Fruit fly (Drosophila melanogaster): Measurements from ENCODE around the gene by.

Gene by

DNA sequence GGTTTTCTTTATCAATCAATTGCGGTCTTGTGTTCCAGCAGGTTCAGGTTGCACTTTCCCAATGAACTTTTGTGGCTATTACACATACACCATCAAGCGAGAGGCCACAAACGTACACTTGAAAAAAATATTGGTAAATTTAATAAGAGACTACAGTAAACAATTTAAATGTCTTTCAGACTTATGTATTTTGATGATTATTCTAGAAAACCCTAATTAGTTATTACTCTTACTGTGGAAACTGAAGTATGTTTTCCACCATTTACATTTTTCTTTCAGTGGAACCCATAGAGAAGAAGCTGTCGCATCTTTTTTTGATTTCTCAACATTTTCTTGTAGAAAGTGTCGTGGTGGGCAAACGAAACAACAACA, 1.3 kb upstream of the by start (continued):
- TF ChIP-seq CG10147 (GFP tag; optimal IDR thresholded peaks at IDR 0.05) (peak; percentile 83), CG3407 (GFP tag; optimal IDR thresholded peaks at IDR 0.05) (peak; percentile 89), CG15269 (tag; optimal IDR thresholded peaks at IDR 0.05) (peak; percentile 95), Trl (optimal IDR thresholded peaks at IDR 0.05) (no peak), Trl (GFP tag; optimal IDR thresholded peaks at IDR 0.05) (peak; percentile 88), CG17912 (GFP tag; optimal IDR thresholded peaks at IDR 0.05) (peak; percentile 58), CG3847 (GFP tag; IDR thresholded peaks at IDR 0.05) (no peak; the same call in 1 of the 2 replicates), Hey (tag; optimal IDR thresholded peaks at IDR 0.05) (no peak), eyg (GFP tag; optimal IDR thresholded peaks at IDR 0.05) (peak; percentile 91), CG33557 (GFP tag; optimal IDR thresholded peaks at IDR 0.05) (peak; percentile 64), CG11723 (GFP tag; optimal IDR thresholded peaks at IDR 0.05) (peak; percentile 89), ac (GFP tag; optimal IDR thresholded peaks at IDR 0.05) (peak; percentile 2), sc (optimal IDR thresholded peaks at IDR 0.05) (no peak), sc (GFP tag; optimal IDR thresholded peaks at IDR 0.05) (peak; percentile 92), insv (GFP tag; optimal IDR thresholded peaks at IDR 0.05) (no peak), C15 (GFP tag; IDR thresholded peaks at IDR 0.05) (peak; percentile 83; the same call in 2 of the 3 replicates), Ssrp (tag; optimal IDR thresholded peaks at IDR 0.05) (peak; percentile 95), cad (GFP tag; optimal IDR thresholded peaks at IDR 0.05) (no peak), stc (GFP tag; IDR thresholded peaks at IDR 0.05) (peak; percentile 93), chif (GFP tag; optimal IDR thresholded peaks at IDR 0.05) (peak; percentile 91 to 95), vnd (GFP tag; IDR thresholded peaks at IDR 0.05; ENCODE audit: partially characterized antibody) (no peak), Sin3A (optimal IDR thresholded peaks at IDR 0.05) (no peak), CG30403 (GFP tag; optimal IDR thresholded peaks at IDR 0.05) (peak; percentile 95), CG15696 (tag; optimal IDR thresholded peaks at IDR 0.05) (peak; percentile 54), CG7839 (tag; optimal IDR thresholded peaks at IDR 0.05) (peak; percentile 95), CG1603 (tag; optimal IDR thresholded peaks at IDR 0.05) (peak; percentile 90), CG16779 (GFP tag; IDR thresholded peaks at IDR 0.05) (peak; percentile 60), CG15479 (GFP tag; optimal IDR thresholded peaks at IDR 0.05) (no peak), cg (GFP tag; optimal IDR thresholded peaks at IDR 0.05) (peak; percentile 23), disco-r (GFP tag; optimal IDR thresholded peaks at IDR 0.05) (peak; percentile 88), corto (GFP tag; optimal IDR thresholded peaks at IDR 0.05) (no peak), Ptx1 (GFP tag; IDR thresholded peaks at IDR 0.05) (peak; percentile 92), HLH54F (GFP tag; optimal IDR thresholded peaks at IDR 0.05) (peak; percentile 82), Fer2 (tag; optimal IDR thresholded peaks at IDR 0.05) (peak; percentile 75), Doc2 (GFP tag; IDR thresholded peaks at IDR 0.05) (peak; percentile 31; the same call in 1 of the 2 replicates), CG4328 (GFP tag; optimal IDR thresholded peaks at IDR 0.05) (peak; percentile 86), CG13624 (GFP tag; optimal IDR thresholded peaks at IDR 0.05) (peak; percentile 89), nerfin-1 (tag; optimal IDR thresholded peaks at IDR 0.05) (peak; percentile 91), Hsf (GFP tag; optimal IDR thresholded peaks at IDR 0.05) (peak; percentile 92), Hr78 (GFP tag; optimal IDR thresholded peaks at IDR 0.05) (peak in 1 of 2 experiments; percentile 68), her (GFP tag; optimal IDR thresholded peaks at IDR 0.05) (peak; percentile 84), vfl (GFP tag; optimal IDR thresholded peaks at IDR 0.05) (peak; percentile 33), jing (GFP tag; optimal IDR thresholded peaks at IDR 0.05) (peak; percentile 86), run (tag; optimal IDR thresholded peaks at IDR 0.05) (peak; percentile 94), crp (GFP tag; optimal IDR thresholded peaks at IDR 0.05) (peak in 1 of 2 experiments; percentile 46), CG1792 (GFP tag; optimal IDR thresholded peaks at IDR 0.05) (peak; percentile 92), fd3F (GFP tag; optimal IDR thresholded peaks at IDR 0.05) (peak; percentile 83), onecut (GFP tag; IDR thresholded peaks at IDR 0.05) (peak; percentile 75), CG9609 (GFP tag; optimal IDR thresholded peaks at IDR 0.05) (peak; percentile 90), CG15514 (GFP tag; optimal IDR thresholded peaks at IDR 0.05) (peak; percentile 50), CG17612 (GFP tag; IDR thresholded peaks at IDR 0.05) (peak; percentile 75)
